Worm (Caenorhabditis elegans): ENCODE results near the gene C34E10.12.

The C34E10.12 gene

DNA sequence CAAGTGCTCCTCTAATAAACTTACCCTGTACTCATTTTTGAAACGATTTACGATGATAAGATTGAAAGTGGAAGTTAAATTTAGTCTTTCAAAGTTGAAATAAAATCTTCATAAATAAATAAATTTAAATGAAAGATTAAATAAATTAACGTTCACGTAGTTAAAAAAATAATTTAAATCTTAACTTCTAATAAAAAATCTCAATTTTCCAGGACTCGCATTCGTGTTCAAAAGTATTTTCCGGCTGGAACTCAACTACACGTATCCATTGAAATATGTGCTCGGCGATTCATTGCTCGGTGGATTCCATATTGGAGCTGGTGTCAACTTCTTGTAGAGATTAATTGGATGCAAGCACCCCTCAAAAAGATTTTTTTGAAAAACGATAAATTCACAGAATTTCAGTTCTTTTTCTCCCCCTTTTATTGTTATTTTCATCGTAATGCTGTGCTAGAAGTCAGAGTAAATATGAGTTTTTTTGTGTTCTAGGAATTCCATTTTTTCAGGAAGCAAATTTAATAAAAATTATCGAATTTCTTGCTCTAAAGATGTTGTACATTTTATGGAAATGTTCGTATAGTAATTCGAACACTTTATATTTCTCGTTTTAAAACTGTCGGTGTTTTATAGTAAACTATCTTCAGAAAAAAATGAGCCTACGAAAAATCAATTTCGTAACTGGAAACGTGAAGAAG lies 35.8 kb upstream of the C34E10.12 start, which contains the start of the genes C34E10.9 and hap-1:
C34E10.9 (minus strand) TSS at position 101 of the 695 bp plus-strand sequence.
hap-1 (plus strand) TSS at position 645 of the 695 bp plus-strand sequence.
- TF ChIP-seq flt-1 (GFP tag; IDR thresholded peaks at IDR 0.05) (no peak), cog-1 (tag; optimal IDR thresholded peaks at IDR 0.05) (no peak), tab-1 (GFP tag; IDR thresholded peaks at IDR 0.05) (no peak), ztf-29 (GFP tag; IDR thresholded peaks at IDR 0.05) (no peak), T22C8.4 (GFP tag; IDR thresholded peaks at IDR 0.05) (no peak), ref-1 (GFP tag; conservative IDR thresholded peaks at IDR 0.05) (no peak), ztf-23 (GFP tag; IDR thresholded peaks at IDR 0.05) (no peak), klf-2 (GFP tag; conservative IDR thresholded peaks at IDR 0.05) (no peak), med-1 (GFP tag; optimal IDR thresholded peaks at IDR 0.05; ENCODE audit: insufficient read depth) (no peak)

- TF ChIP-seq ztf-23 (GFP tag; IDR thresholded peaks at IDR 0.05) (no peak), klf-2 (GFP tag; conservative IDR thresholded peaks at IDR 0.05) (no peak), ztf-29 (GFP tag; IDR thresholded peaks at IDR 0.05) (no peak), T22C8.4 (GFP tag; IDR thresholded peaks at IDR 0.05) (no peak), ref-1 (GFP tag; conservative IDR thresholded peaks at IDR 0.05) (no peak), flt-1 (GFP tag; IDR thresholded peaks at IDR 0.05) (no peak), cog-1 (tag; optimal IDR thresholded peaks at IDR 0.05) (no peak), med-1 (GFP tag; optimal IDR thresholded peaks at IDR 0.05; ENCODE audit: insufficient read depth) (no peak), tab-1 (GFP tag; IDR thresholded peaks at IDR 0.05) (no peak)
Observed at ce11 chrIII:5260394-5260793, 32.7 kb upstream of the C34E10.12 start, which contains the start of gene gop-3. Gene gop-3 (plus strand): TSS chrIII:5260694.

- no peak for TF ChIP-seq med-1 (GFP tag; optimal IDR thresholded peaks at IDR 0.05; ENCODE audit: insufficient read depth)
- TF ChIP-seq tab-1 (GFP tag; IDR thresholded peaks at IDR 0.05), result no peak
- no peak for TF ChIP-seq klf-2 (GFP tag; conservative IDR thresholded peaks at IDR 0.05)
- TF ChIP-seq cog-1 (tag; optimal IDR thresholded peaks at IDR 0.05), result no peak
Observed at ce11 chrIII:5258918-5259317, 31.2 kb upstream of the C34E10.12 start, which contains the start of gene gop-2. Gene gop-2 (plus strand): TSS chrIII:5259023.

DNA sequence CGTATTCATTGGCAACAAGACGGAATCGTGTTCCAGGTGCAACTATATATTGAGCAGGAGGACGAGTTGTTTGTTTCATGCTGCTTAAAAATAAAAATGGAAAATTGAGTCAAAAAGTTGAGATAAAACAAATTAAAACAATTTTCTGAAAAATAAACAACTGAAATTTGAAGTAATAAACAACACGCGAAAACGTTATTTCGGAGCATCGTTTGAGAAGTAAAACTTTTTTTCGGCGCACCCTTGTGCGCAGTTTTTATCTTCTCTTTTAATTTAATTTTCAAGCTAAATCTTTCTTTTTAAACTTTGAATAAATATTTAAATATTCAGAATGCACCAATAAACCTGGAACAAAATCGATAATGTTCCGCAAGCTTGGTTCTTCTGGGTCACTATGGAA lies 26.4 kb upstream of the C34E10.12 start, which contains the start of the genes sumv-1 and gop-1:
sumv-1 (minus strand) TSS at position 80 of the 400 bp plus-strand sequence.
gop-1 (plus strand) TSS at position 331 of the 400 bp plus-strand sequence.
- TF ChIP-seq klf-2 (GFP tag; conservative IDR thresholded peaks at IDR 0.05) (no peak), T22C8.4 (GFP tag; IDR thresholded peaks at IDR 0.05) (no peak), ztf-23 (GFP tag; IDR thresholded peaks at IDR 0.05) (no peak), ref-1 (GFP tag; conservative IDR thresholded peaks at IDR 0.05) (no peak), tab-1 (GFP tag; IDR thresholded peaks at IDR 0.05) (no peak), flt-1 (GFP tag; IDR thresholded peaks at IDR 0.05) (no peak), ztf-29 (GFP tag; IDR thresholded peaks at IDR 0.05) (no peak), med-1 (GFP tag; optimal IDR thresholded peaks at IDR 0.05; ENCODE audit: insufficient read depth) (no peak), cog-1 (tag; optimal IDR thresholded peaks at IDR 0.05) (no peak)

DNA sequence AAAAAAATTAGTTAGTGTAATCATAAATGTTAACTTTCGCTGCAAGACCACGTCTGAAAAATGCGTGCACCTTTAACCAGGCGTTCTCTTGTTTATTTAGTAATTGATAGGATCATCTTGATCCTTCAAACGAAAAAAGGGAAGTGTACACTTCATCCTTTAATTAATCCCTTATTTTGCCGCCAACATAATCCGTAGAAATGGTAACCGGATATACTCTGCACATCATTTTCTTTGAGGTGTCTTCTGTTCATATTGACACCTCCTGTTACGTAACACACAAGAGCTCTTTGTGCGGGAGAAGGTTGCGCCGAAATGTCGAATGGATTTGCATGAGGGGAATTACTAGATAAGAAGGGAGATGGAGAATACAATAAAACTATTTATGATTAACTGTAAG lies 21.0 kb upstream of the C34E10.12 start:
- TF ChIP-seq ref-1 (GFP tag; conservative IDR thresholded peaks at IDR 0.05), result no peak
- no peak for TF ChIP-seq flt-1 (GFP tag; IDR thresholded peaks at IDR 0.05)
- no peak for TF ChIP-seq tab-1 (GFP tag; IDR thresholded peaks at IDR 0.05)
- TF ChIP-seq ztf-29 (GFP tag; IDR thresholded peaks at IDR 0.05), result no peak
- TF ChIP-seq T22C8.4 (GFP tag; IDR thresholded peaks at IDR 0.05), result no peak
- TF ChIP-seq klf-2 (GFP tag; conservative IDR thresholded peaks at IDR 0.05), result no peak
- TF ChIP-seq med-1 (GFP tag; optimal IDR thresholded peaks at IDR 0.05; ENCODE audit: insufficient read depth), result no peak
- TF ChIP-seq ztf-23 (GFP tag; IDR thresholded peaks at IDR 0.05), result no peak
- TF ChIP-seq cog-1 (tag; optimal IDR thresholded peaks at IDR 0.05), result no peak

ce11 chrIII:5245067-5245466 lies 17.4 kb upstream of the C34E10.12 start:
- no peak for TF ChIP-seq med-1 (GFP tag; optimal IDR thresholded peaks at IDR 0.05; ENCODE audit: insufficient read depth)

DNA sequence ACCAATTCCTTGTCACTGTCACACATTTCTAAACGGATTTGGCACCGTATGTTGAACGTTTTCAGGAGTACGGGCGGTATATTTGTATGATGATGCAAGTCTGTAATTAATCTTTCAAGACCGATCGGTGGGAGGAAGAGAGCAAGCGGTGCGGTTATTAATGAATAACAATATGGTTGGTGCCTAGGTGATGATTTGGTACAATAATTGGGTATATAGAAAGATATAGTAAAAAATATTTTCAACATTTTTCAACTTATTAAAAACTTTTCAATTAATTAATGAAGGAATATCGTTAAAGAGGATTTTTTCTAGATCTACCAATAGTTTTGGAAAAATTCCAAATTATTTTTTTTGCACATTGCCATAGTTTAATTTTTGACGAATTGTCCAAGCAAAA lies 16.9 kb upstream of the C34E10.12 start, which contains the start of gene cnd-1:
cnd-1 (minus strand) TSS at position 101 of the 400 bp plus-strand sequence.
- TF ChIP-seq ztf-29 (GFP tag; IDR thresholded peaks at IDR 0.05) (no peak), med-1 (GFP tag; optimal IDR thresholded peaks at IDR 0.05; ENCODE audit: insufficient read depth) (no peak), ztf-23 (GFP tag; IDR thresholded peaks at IDR 0.05) (no peak), ref-1 (GFP tag; conservative IDR thresholded peaks at IDR 0.05) (no peak), cog-1 (tag; optimal IDR thresholded peaks at IDR 0.05) (no peak)

DNA sequence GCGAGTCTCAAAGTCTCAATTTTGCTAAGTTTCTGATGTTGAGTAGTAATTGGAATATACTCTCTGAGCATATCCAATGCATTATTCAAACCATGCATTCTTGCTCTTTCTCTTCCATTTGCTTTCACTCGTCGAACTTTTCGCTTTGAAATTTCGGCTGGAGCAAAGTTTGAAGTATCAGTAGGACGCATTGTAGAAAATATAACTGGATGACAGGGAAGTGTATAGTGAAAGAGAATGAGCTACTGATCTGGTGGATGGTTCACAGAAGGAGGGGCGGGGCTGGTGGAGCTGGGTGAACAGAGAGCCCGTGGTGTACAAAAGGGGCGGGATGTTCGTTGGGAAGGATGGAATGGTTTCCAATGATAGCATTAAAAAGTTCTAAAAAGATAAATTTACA lies 14.2 kb upstream of the C34E10.12 start:
- no peak for TF ChIP-seq klf-2 (GFP tag; conservative IDR thresholded peaks at IDR 0.05)
- TF ChIP-seq cog-1 (tag; optimal IDR thresholded peaks at IDR 0.05), result no peak
- TF ChIP-seq ztf-23 (GFP tag; IDR thresholded peaks at IDR 0.05), result no peak
- TF ChIP-seq tab-1 (GFP tag; IDR thresholded peaks at IDR 0.05), result no peak
- no peak for TF ChIP-seq ref-1 (GFP tag; conservative IDR thresholded peaks at IDR 0.05)
- no peak for TF ChIP-seq T22C8.4 (GFP tag; IDR thresholded peaks at IDR 0.05)
- no peak for TF ChIP-seq ztf-29 (GFP tag; IDR thresholded peaks at IDR 0.05)

DNA sequence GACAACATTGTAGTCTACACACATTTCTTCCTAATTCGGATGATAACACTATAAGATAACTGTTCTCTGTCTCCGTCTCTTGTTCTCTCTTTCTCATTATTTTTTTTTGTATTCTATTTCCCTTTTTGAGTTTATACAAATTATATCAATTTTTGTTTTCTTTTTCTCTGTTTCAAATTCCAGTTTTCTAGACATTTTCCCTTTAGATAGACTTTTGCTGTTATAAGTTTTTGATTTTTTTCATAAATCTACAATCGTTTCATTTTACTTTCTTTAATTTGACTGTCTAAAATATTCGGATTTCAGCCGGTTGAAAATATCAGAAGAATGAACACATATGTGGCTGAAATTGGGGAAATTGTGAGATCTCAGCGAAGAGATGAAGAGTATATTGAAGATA lies 8.4 kb upstream of the C34E10.12 start, which contains the start of gene prx-10:
prx-10 (plus strand) TSS at position 301 of the 400 bp plus-strand sequence.
- no peak for TF ChIP-seq med-1 (GFP tag; optimal IDR thresholded peaks at IDR 0.05; ENCODE audit: insufficient read depth)
- TF ChIP-seq cog-1 (tag; optimal IDR thresholded peaks at IDR 0.05), result no peak
- no peak for TF ChIP-seq ztf-23 (GFP tag; IDR thresholded peaks at IDR 0.05)
- TF ChIP-seq klf-2 (GFP tag; conservative IDR thresholded peaks at IDR 0.05), result no peak

- TF ChIP-seq ztf-23 (GFP tag; IDR thresholded peaks at IDR 0.05), result no peak
- TF ChIP-seq T22C8.4 (GFP tag; IDR thresholded peaks at IDR 0.05), result no peak
- TF ChIP-seq klf-2 (GFP tag; conservative IDR thresholded peaks at IDR 0.05), result no peak
- TF ChIP-seq flt-1 (GFP tag; IDR thresholded peaks at IDR 0.05), result no peak
- TF ChIP-seq med-1 (GFP tag; optimal IDR thresholded peaks at IDR 0.05; ENCODE audit: insufficient read depth), result no peak
- TF ChIP-seq cog-1 (tag; optimal IDR thresholded peaks at IDR 0.05), result no peak
- no peak for TF ChIP-seq ztf-29 (GFP tag; IDR thresholded peaks at IDR 0.05)
- no peak for TF ChIP-seq ref-1 (GFP tag; conservative IDR thresholded peaks at IDR 0.05)
- TF ChIP-seq tab-1 (GFP tag; IDR thresholded peaks at IDR 0.05), result no peak
Observed at ce11 chrIII:5234312-5234711, 6.6 kb upstream of the C34E10.12 start, which contains the start of gene mrps-26. Gene mrps-26 (plus strand): TSS chrIII:5234612.
